Worm (Caenorhabditis elegans): ENCODE data around the gene rpl-28.

The rpl-28 gene

DNA sequence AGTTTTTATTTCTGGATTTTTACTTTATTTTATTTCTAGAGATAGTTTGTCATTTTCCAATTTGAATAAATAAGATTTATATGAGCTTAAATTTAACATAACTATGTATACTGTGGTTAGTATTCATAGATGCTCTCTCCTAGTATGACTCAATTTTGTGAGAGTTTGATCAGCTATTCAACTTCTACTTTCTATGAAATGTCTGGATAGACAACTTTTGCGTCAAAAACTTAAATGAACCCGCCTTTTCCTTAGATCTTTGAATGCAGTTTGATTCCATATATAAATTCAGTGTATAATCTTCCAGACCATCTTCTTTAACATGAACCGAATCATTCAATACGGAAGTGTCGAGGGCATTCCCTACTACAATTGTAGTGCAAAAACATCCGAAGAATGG lies 41.0 kb upstream of the rpl-28 start, which contains the start of gene srt-43:
TSS of gene srt-43 (plus strand) at position 301 of the 400 bp plus-strand sequence.
- TF ChIP-seq unc-86 (tag; optimal IDR thresholded peaks at IDR 0.05): no peak
- TF ChIP-seq blmp-1 (tag; optimal IDR thresholded peaks at IDR 0.05): no peak
- TF ChIP-seq isw-1 (GFP tag; IDR thresholded peaks at IDR 0.05): no peak
- no peak for TF ChIP-seq vab-15 (tag; optimal IDR thresholded peaks at IDR 0.05)
- no peak for TF ChIP-seq ces-1 (GFP tag; optimal IDR thresholded peaks at IDR 0.05)
- TF ChIP-seq sup-37 (GFP tag; optimal IDR thresholded peaks at IDR 0.05): no peak
- no peak for TF ChIP-seq pag-3 (tag; optimal IDR thresholded peaks at IDR 0.05; ENCODE audit: borderline replicate concordance, insufficient read depth)
- no peak for TF ChIP-seq F16B12.6 (tag; optimal IDR thresholded peaks at IDR 0.05)
- TF ChIP-seq lin-39 (tag; optimal IDR thresholded peaks at IDR 0.05): no peak
- TF ChIP-seq hpl-2 (GFP tag; optimal IDR thresholded peaks at IDR 0.05): no peak
- TF ChIP-seq ets-5 (GFP tag; IDR thresholded peaks at IDR 0.05): no peak
- TF ChIP-seq lin-35 (GFP tag; optimal IDR thresholded peaks at IDR 0.05): no peak

DNA sequence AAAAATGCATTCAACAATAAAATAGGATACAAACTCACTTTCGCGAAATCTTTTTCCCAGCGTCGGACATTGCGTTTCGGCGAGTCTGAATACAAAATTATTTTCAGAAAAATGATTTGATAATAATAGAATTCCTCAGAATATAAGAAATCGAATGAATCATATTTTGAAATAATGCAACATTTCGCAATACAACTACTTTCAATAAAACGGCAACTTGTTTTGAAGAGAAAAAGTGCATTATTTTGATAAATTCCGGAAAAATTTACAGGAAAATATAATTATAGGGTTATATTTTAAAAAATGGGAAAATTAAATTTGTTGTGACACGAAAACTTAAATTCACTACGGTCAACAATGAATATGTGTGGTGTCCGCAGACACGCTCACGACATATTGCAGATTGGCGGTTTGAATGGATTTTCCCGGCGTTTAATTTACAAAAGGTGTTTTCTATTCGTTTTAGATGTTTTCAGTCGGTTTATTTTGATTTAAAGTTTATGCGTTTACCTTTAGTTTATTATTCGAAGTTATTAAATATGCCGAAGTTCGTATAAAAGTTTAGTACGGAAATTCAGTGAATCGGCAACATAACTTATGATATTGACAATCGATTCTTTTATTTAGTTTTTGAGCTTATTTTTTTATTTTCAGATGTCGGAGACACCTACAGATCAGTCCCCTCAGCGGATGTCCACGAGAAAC lies 35.5 kb upstream of the rpl-28 start, which contains the start of the genes abcf-1 and scc-3:
TSS of gene abcf-1 (minus strand) at position 85 of the 705 bp plus-strand sequence.
TSS of gene scc-3 (plus strand) at position 655 of the 705 bp plus-strand sequence.
- no peak for TF ChIP-seq grh-1 (GFP tag; IDR thresholded peaks at IDR 0.05)
- TF ChIP-seq blmp-1 (tag; optimal IDR thresholded peaks at IDR 0.05): no peak
- no peak for TF ChIP-seq lin-15B (tag; optimal IDR thresholded peaks at IDR 0.05)
- TF ChIP-seq ztf-11 (tag; optimal IDR thresholded peaks at IDR 0.05): no peak
- no peak for TF ChIP-seq nhr-71 (tag; optimal IDR thresholded peaks at IDR 0.05)
- peak; percentile 51 for TF ChIP-seq skn-1 (tag; optimal IDR thresholded peaks at IDR 0.05)
- TF ChIP-seq swsn-7 (tag; optimal IDR thresholded peaks at IDR 0.05): peak; percentile 32
- TF ChIP-seq F16B12.6 (tag; optimal IDR thresholded peaks at IDR 0.05): peak; percentile 84
- TF ChIP-seq elt-3 (tag; optimal IDR thresholded peaks at IDR 0.05): peak in 1 of 6 experiments; percentile 37
- peak; percentile 45 to 71 for TF ChIP-seq lin-35 (GFP tag; optimal IDR thresholded peaks at IDR 0.05)
- TF ChIP-seq pax-3 (tag; optimal IDR thresholded peaks at IDR 0.05): no peak
- TF ChIP-seq dpl-1 (GFP tag; optimal IDR thresholded peaks at IDR 0.05): peak; percentile 47 to 74 (median 59)
- no peak for TF ChIP-seq pag-3 (tag; optimal IDR thresholded peaks at IDR 0.05; ENCODE audit: borderline replicate concordance, insufficient read depth)
- peak; percentile 40 for TF ChIP-seq xbp-1 (tag; optimal IDR thresholded peaks at IDR 0.05)
- peak; percentile 38 for TF ChIP-seq nhr-20 (tag; optimal IDR thresholded peaks at IDR 0.05)
- peak; percentile 25 for TF ChIP-seq rnt-1 (tag; optimal IDR thresholded peaks at IDR 0.05)
- no peak for TF ChIP-seq nhr-76 (tag; optimal IDR thresholded peaks at IDR 0.05)
- TF ChIP-seq lsy-2 (tag; optimal IDR thresholded peaks at IDR 0.05): peak; percentile 86 to 98
- no peak for TF ChIP-seq lir-3 (tag; optimal IDR thresholded peaks at IDR 0.05; ENCODE audit: poor library complexity)
- TF ChIP-seq nhr-85 (tag): no peak
- TF ChIP-seq efl-1 (optimal IDR thresholded peaks at IDR 0.05): peak; percentile 25 to 62
- peak; percentile 66 to 93 for TF ChIP-seq efl-1 (GFP tag; optimal IDR thresholded peaks at IDR 0.05 in 1 of 2)
- peak; percentile 21 for TF ChIP-seq nhr-47 (tag; optimal IDR thresholded peaks at IDR 0.05)
- TF ChIP-seq mep-1 (tag; optimal IDR thresholded peaks at IDR 0.05): peak; percentile 53
- TF ChIP-seq sptf-1 (tag; optimal IDR thresholded peaks at IDR 0.05): no peak
- no peak for TF ChIP-seq ets-5 (GFP tag; IDR thresholded peaks at IDR 0.05)
- no peak for TF ChIP-seq ceh-88 (GFP tag; IDR thresholded peaks at IDR 0.05)
- no peak for TF ChIP-seq ceh-63 (GFP tag; optimal IDR thresholded peaks at IDR 0.05)
- TF ChIP-seq ama-1 (optimal IDR thresholded peaks at IDR 0.05): no peak
- TF ChIP-seq C16A3.4 (tag; optimal IDR thresholded peaks at IDR 0.05): peak; percentile 5
- peak; percentile 6 for TF ChIP-seq unc-130 (tag; optimal IDR thresholded peaks at IDR 0.05)
- no peak for TF ChIP-seq alr-1 (tag; optimal IDR thresholded peaks at IDR 0.05; ENCODE audit: borderline replicate concordance)
- no peak for TF ChIP-seq nhr-237 (tag; optimal IDR thresholded peaks at IDR 0.05)
- TF ChIP-seq aly-2 (tag; optimal IDR thresholded peaks at IDR 0.05): no peak
- no peak for TF ChIP-seq hlh-17 (GFP tag; optimal IDR thresholded peaks at IDR 0.05; ENCODE audit: borderline replicate concordance)

Measured in whole organism, L1 larva.